ENCODE assay signal across 3 fruit fly cellular contexts in genomic region chr2L:724746-725145, dm6.
TF ChIP-seq lines count a peak whose summit lies in the region.

No protein-coding gene starts in this region.

TF ChIP-seq in whole organism, prepupa, 60 proteins besides CTCF, POLR2A, EP300 and RAD21:
- peak; percentile 20 for TF ChIP-seq achi (GFP tag; optimal IDR thresholded peaks at IDR 0.05; lab: Kevin White, UChicago)
- 0 out of 3 replicates have a peak, but pooled peaks have one; percentile 28 for TF ChIP-seq eg (GFP tag; IDR thresholded peaks at IDR 0.05; lab: Robert Waterston, UW)
- TF ChIP-seq CG10631 (GFP tag; optimal IDR thresholded peaks at IDR 0.05; lab: Kevin White, UChicago): peak; percentile 8
- no peak for TF ChIP-seq lz (GFP tag; optimal IDR thresholded peaks at IDR 0.05; lab: Kevin White, UChicago)
- peak; percentile 59 for TF ChIP-seq svp (GFP tag; lab: Kevin White, UChicago)
- peak; percentile 52; the same call in 1 of the 3 replicates for TF ChIP-seq CG8119 (GFP tag; IDR thresholded peaks at IDR 0.05; lab: Robert Waterston, UW)
- peak; percentile 47 for TF ChIP-seq CG32006 (GFP tag; optimal IDR thresholded peaks at IDR 0.05; lab: Kevin White, UChicago)
- no peak for TF ChIP-seq CG11762 (GFP tag; optimal IDR thresholded peaks at IDR 0.05; lab: Kevin White, UChicago; ENCODE audit: insufficient read depth)
- TF ChIP-seq Hr4 (GFP tag; optimal IDR thresholded peaks at IDR 0.05; lab: Kevin White, UChicago): peak; percentile 23
- peak; percentile 40 for TF ChIP-seq Eip75B (GFP tag; optimal IDR thresholded peaks at IDR 0.05; lab: Kevin White, UChicago)
- peak; percentile 1 for TF ChIP-seq acj6 (GFP tag; optimal IDR thresholded peaks at IDR 0.05; lab: Kevin White, UChicago)
- TF ChIP-seq CG16779 (tag; optimal IDR thresholded peaks at IDR 0.05; lab: Kevin White, UChicago): no peak
- TF ChIP-seq spab (GFP tag; optimal IDR thresholded peaks at IDR 0.05; lab: Kevin White, UChicago): no peak
- TF ChIP-seq Ets21C (GFP tag; optimal IDR thresholded peaks at IDR 0.05; lab: Kevin White, UChicago): no peak
- peak; percentile 4 for TF ChIP-seq CG4318 (GFP tag; optimal IDR thresholded peaks at IDR 0.05; lab: Kevin White, UChicago)
- peak; percentile 24 for TF ChIP-seq OdsH (GFP tag; optimal IDR thresholded peaks at IDR 0.05; lab: Kevin White, UChicago)
- peak; percentile 17 for TF ChIP-seq CG6276 (GFP tag; optimal IDR thresholded peaks at IDR 0.05; lab: Kevin White, UChicago)
- peak; percentile 74 for TF ChIP-seq Eip78C (GFP tag; lab: Kevin White, UChicago)

TF ChIP-seq in whole organism, pupa, 21 proteins besides CTCF, POLR2A, EP300 and RAD21:
- TF ChIP-seq CG4496 (GFP tag; IDR thresholded peaks at IDR 0.05; lab: Robert Waterston, UW) (no peak), CG8301 (tag; optimal IDR thresholded peaks at IDR 0.05; lab: Kevin White, UChicago) (peak; percentile 12), CG14655 (GFP tag; optimal IDR thresholded peaks at IDR 0.05; lab: Kevin White, UChicago) (peak; percentile 6), CG34367 (tag; optimal IDR thresholded peaks at IDR 0.05; lab: Kevin White, UChicago) (no peak), fd96Ca (GFP tag; IDR thresholded peaks at IDR 0.05; lab: Robert Waterston, UW) (no peak), CG13204 (GFP tag; optimal IDR thresholded peaks at IDR 0.05; lab: Kevin White, UChicago) (no peak), D1 (tag; optimal IDR thresholded peaks at IDR 0.05; lab: Kevin White, UChicago) (no peak), CG10348 (GFP tag; IDR thresholded peaks at IDR 0.05; lab: Robert Waterston, UW) (no peak), CG15710 (tag; optimal IDR thresholded peaks at IDR 0.05; lab: Kevin White, UChicago) (no peak), Pif1A (GFP tag; optimal IDR thresholded peaks at IDR 0.05; lab: Kevin White, UChicago) (peak; percentile 16), CG17806 (tag; optimal IDR thresholded peaks at IDR 0.05; lab: Kevin White, UChicago) (no peak), gl (tag; optimal IDR thresholded peaks at IDR 0.05; lab: Kevin White, UChicago) (no peak), Pif1B (GFP tag; optimal IDR thresholded peaks at IDR 0.05; lab: Kevin White, UChicago) (no peak), CG8159 (tag; optimal IDR thresholded peaks at IDR 0.05; lab: Kevin White, UChicago) (no peak)

TF ChIP-seq in whole organism, wandering third instar larva, 38 proteins besides CTCF, POLR2A, EP300 and RAD21:
- TF ChIP-seq Dfd (GFP tag; optimal IDR thresholded peaks at IDR 0.05; lab: Kevin White, UChicago): no peak
- TF ChIP-seq h (GFP tag; optimal IDR thresholded peaks at IDR 0.05; lab: Kevin White, UChicago): no peak
- TF ChIP-seq woc (GFP tag; optimal IDR thresholded peaks at IDR 0.05; lab: Kevin White, UChicago): peak; percentile 11
- TF ChIP-seq rgr (GFP tag; optimal IDR thresholded peaks at IDR 0.05; lab: Kevin White, UChicago): no peak
- TF ChIP-seq Abd-B (GFP tag; optimal IDR thresholded peaks at IDR 0.05; lab: Kevin White, UChicago): no peak
- no peak for TF ChIP-seq GATAd (GFP tag; optimal IDR thresholded peaks at IDR 0.05; lab: Kevin White, UChicago)
- peak; percentile 17 for TF ChIP-seq fru (GFP tag; optimal IDR thresholded peaks at IDR 0.05; lab: Kevin White, UChicago)
- TF ChIP-seq CG32264 (GFP tag; optimal IDR thresholded peaks at IDR 0.05; lab: Kevin White, UChicago): no peak
- no peak for TF ChIP-seq Rel (GFP tag; optimal IDR thresholded peaks at IDR 0.05; lab: Kevin White, UChicago)
- TF ChIP-seq Rel (tag; optimal IDR thresholded peaks at IDR 0.05; lab: Kevin White, UChicago): no peak

Comparison
In these comparisons a context has a peak if more than half of its experiments do, and no peak if none do; other contexts are left out.
1. Of the 1 proteins assayed by ChIP-seq in both whole organism, prepupa and whole organism, wandering third instar larva: peak only in whole organism, prepupa: OdsH; only in whole organism, wandering third instar larva: none; in both: none; in neither: 0.